Worm (Caenorhabditis elegans) whole organism, L2 larva: ENCODE data around the gene W03D2.9.
A peak's percentile ranks its signal among the peaks of the same experiment; 100 is the strongest.

Source experiments
- C34F6.9 ChIP-seq: fragments of 150-350 bp; optimal IDR thresholded peaks from 2 replicates; lab custom pipeline; 2014; ENCODE audit warnings: missing biosample characterization, missing genetic modification characterization
- F13H6.1 ChIP-seq: sonication (generic microtip); optimal IDR thresholded peaks from 2 replicates; lab custom pipeline; 2016; ENCODE audit warnings: missing genetic modification characterization, missing compliant biosample characterization
- R02D3.7 ChIP-seq: fragments of 150-350 bp; optimal IDR thresholded peaks from 2 replicates; lab custom pipeline; 2014; ENCODE audit warnings: missing biosample characterization, missing genetic modification characterization
- ZK546.5 ChIP-seq: sonication (generic microtip); optimal IDR thresholded peaks from 2 replicates; lab custom pipeline; 2017; ENCODE audit warnings: missing biosample characterization, missing genetic modification characterization
- aly-2 ChIP-seq: fragments of 150-350 bp; optimal IDR thresholded peaks from 2 replicates; lab custom pipeline; 2014; ENCODE audit warnings: missing biosample characterization, missing genetic modification characterization
- ceh-16 ChIP-seq: fragments of 150-350 bp; optimal IDR thresholded peaks from 2 replicates; lab custom pipeline; 2014; ENCODE audit warnings: missing biosample characterization, missing genetic modification characterization
- ceh-82 ChIP-seq: fragments of 150-350 bp; optimal IDR thresholded peaks from 2 replicates; lab custom pipeline; 2014; ENCODE audit warnings: missing biosample characterization, missing genetic modification characterization
- crh-2 ChIP-seq: sonication (generic microtip); optimal IDR thresholded peaks from 2 replicates; lab custom pipeline; 2017; ENCODE audit warnings: missing biosample characterization, missing genetic modification characterization
- dmd-4 ChIP-seq: sonication (generic microtip); optimal IDR thresholded peaks from 2 replicates; lab custom pipeline; 2017; ENCODE audit warnings: missing biosample characterization, missing genetic modification characterization
- elt-1 ChIP-seq: fragments of 150-350 bp; optimal IDR thresholded peaks from 2 replicates; lab custom pipeline; 2014; ENCODE audit warnings: missing biosample characterization, missing genetic modification characterization
- elt-3 ChIP-seq: sonication (generic microtip); optimal IDR thresholded peaks from 2 replicates; lab custom pipeline; 2017; ENCODE audit warnings: missing biosample characterization, missing genetic modification characterization
- fos-1 ChIP-seq: fragments of 150-350 bp; optimal IDR thresholded peaks from 2 replicates; lab custom pipeline; 2014; ENCODE audit warnings: missing biosample characterization, missing genetic modification characterization
- lin-11 ChIP-seq: fragments of 150-350 bp; sonication (generic microtip); optimal IDR thresholded peaks from 2 replicates; lab custom pipeline; 2014; ENCODE audit warnings: missing biosample characterization, missing genetic modification characterization, inconsistent platforms, mixed read lengths
- lin-13 ChIP-seq: fragments of 150-350 bp; optimal IDR thresholded peaks from 2 replicates; lab custom pipeline; 2014; ENCODE audit warnings: missing biosample characterization, missing genetic modification reagents, missing genetic modification characterization
- lsy-2 ChIP-seq, 2 experiments: fragments of 150-350 bp in 1 of 2; sonication (generic microtip) in 1 of 2; optimal IDR thresholded peaks; 2 replicates each; lab custom pipeline; 2014 to 2017; ENCODE audit warnings: missing biosample characterization in 2 of 2, missing genetic modification characterization in 2 of 2
- mab-5 ChIP-seq: fragments of 150-350 bp; optimal IDR thresholded peaks from 2 replicates; lab custom pipeline; 2014; ENCODE audit warnings: missing biosample characterization, missing genetic modification characterization
- mbf-1 ChIP-seq: sonication (generic microtip); optimal IDR thresholded peaks from 2 replicates; lab custom pipeline; 2017; ENCODE audit warnings: missing biosample characterization, missing genetic modification characterization
- nhr-10 ChIP-seq: sonication (generic microtip); optimal IDR thresholded peaks from 2 replicates; lab custom pipeline; 2017; ENCODE audit warnings: missing biosample characterization, missing genetic modification characterization
- nhr-11 ChIP-seq: fragments of 150-350 bp; optimal IDR thresholded peaks from 2 replicates; lab custom pipeline; 2014; ENCODE audit warnings: missing biosample characterization, missing genetic modification characterization
- nhr-129 ChIP-seq: fragments of 150-350 bp; optimal IDR thresholded peaks from 2 replicates; lab custom pipeline; 2014; ENCODE audit warnings: missing biosample characterization, missing genetic modification characterization
- nhr-21 ChIP-seq: fragments of 150-350 bp; optimal IDR thresholded peaks from 2 replicates; lab custom pipeline; 2014; ENCODE audit warnings: missing biosample characterization, missing genetic modification characterization
- nhr-23 ChIP-seq: fragments of 150-350 bp; optimal IDR thresholded peaks from 2 replicates; lab custom pipeline; 2014; ENCODE audit warnings: missing biosample characterization, missing genetic modification reagents, missing genetic modification characterization
- nhr-237 ChIP-seq: fragments of 150-350 bp; optimal IDR thresholded peaks from 2 replicates; lab custom pipeline; 2014; ENCODE audit warnings: missing biosample characterization, missing genetic modification characterization
- nhr-77 ChIP-seq: fragments of 150-350 bp; optimal IDR thresholded peaks from 2 replicates; lab custom pipeline; 2014; ENCODE audit warnings: missing biosample characterization, missing genetic modification characterization
- sem-4 ChIP-seq: fragments of 150-350 bp; optimal IDR thresholded peaks from 2 replicates; lab custom pipeline; 2014; ENCODE audit warnings: missing biosample characterization, missing genetic modification reagents, missing genetic modification characterization
- sma-3 ChIP-seq: sonication (generic microtip); optimal IDR thresholded peaks from 2 replicates; lab custom pipeline; 2016; ENCODE audit warnings: missing genetic modification reagents, missing genetic modification characterization, missing compliant biosample characterization
- sma-9 ChIP-seq, 2 experiments: fragments of 150-350 bp in 1 of 2; sonication (generic microtip) in 1 of 2; optimal IDR thresholded peaks; 2 replicates each; lab custom pipeline; 2014 to 2016; ENCODE audit warnings: missing genetic modification characterization in 2 of 2, mild to moderate bottlenecking in 1 of 2, missing biosample characterization in 1 of 2, missing compliant biosample characterization in 1 of 2, missing genetic modification reagents in 1 of 2, moderate library complexity in 1 of 2
- snpc-4 ChIP-seq: fragments of 150-350 bp; optimal IDR thresholded peaks from 2 replicates; lab custom pipeline; 2014; ENCODE audit warnings: missing biosample characterization, missing genetic modification characterization
- unc-39 ChIP-seq: fragments of 150-350 bp; optimal IDR thresholded peaks from 2 replicates; lab custom pipeline; 2014; ENCODE audit warnings: missing biosample characterization, missing genetic modification characterization
- unc-62 ChIP-seq: fragments of 150-350 bp; optimal IDR thresholded peaks from 2 replicates; lab custom pipeline; 2014; ENCODE audit warnings: missing biosample characterization, missing genetic modification reagents, missing genetic modification characterization
- zag-1 ChIP-seq: fragments of 150-350 bp; optimal IDR thresholded peaks from 2 replicates; lab custom pipeline; 2014; ENCODE audit warnings: missing biosample characterization, missing genetic modification characterization
- ztf-1 ChIP-seq: fragments of 200-800 bp; sonication (Bioruptor generic); conservative IDR thresholded peaks from 2 replicates; pipeline ENCODE4 v1.3.6; 2022; ENCODE audit warnings: missing genetic modification characterization, missing compliant biosample characterization
- ztf-11 ChIP-seq: sonication (generic microtip); optimal IDR thresholded peaks from 2 replicates; lab custom pipeline; 2017; ENCODE audit warnings: missing biosample characterization, missing genetic modification characterization
- ztf-4 ChIP-seq: fragments of 150-350 bp; optimal IDR thresholded peaks from 2 replicates; lab custom pipeline; 2014; ENCODE audit warnings: missing biosample characterization, missing genetic modification characterization

The W03D2.9 gene

DNA sequence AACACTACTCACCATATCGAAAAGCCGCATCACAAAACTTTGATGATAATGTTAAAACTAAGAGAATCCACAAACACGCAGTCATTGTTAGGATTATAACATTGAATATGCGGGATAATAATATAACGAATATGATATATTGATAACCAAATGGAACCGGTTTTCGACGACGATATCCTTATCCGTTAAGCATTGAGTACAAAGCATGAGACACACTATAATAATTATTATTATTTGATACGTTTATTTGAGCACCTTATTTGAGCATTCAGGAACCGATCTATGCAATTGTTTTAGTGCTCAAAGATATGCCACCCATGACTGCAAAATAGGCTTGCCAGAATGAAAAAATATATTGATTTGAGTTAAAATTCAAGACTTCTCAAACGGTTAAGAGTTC, at the start of gene W03D2.9:
Gene W03D2.9 (minus strand): TSS at position 101 of the 400 bp plus-strand sequence.
- TF ChIP-seq sma-9 (GFP tag; optimal IDR thresholded peaks at IDR 0.05; lab: Kevin White, UChicago) (no peak), sma-9 (tag; optimal IDR thresholded peaks at IDR 0.05; lab: Kevin White, UChicago) (no peak), nhr-23 (tag; lab: Kevin White, UChicago) (no peak), dmd-4 (tag; lab: Kevin White, UChicago) (no peak)
- TF ChIP-seq, all 48 proteins: peak for 0

ce11 chrIV:4123083-4123482, 48.6 kb upstream of the W03D2.9 start, which contains the start of gene mul-1:
mul-1 (minus strand) TSS chrIV:4123166.
- TF ChIP-seq ZK546.5 (tag; lab: Kevin White, UChicago): no peak
- no peak for TF ChIP-seq lin-11 (tag; lab: Kevin White, UChicago)
- TF ChIP-seq dmd-4 (tag; lab: Kevin White, UChicago): no peak
- TF ChIP-seq R02D3.7 (tag; lab: Kevin White, UChicago): no peak
- no peak for TF ChIP-seq lin-13 (GFP tag; lab: Kevin White, UChicago)
- TF ChIP-seq mbf-1 (tag; lab: Kevin White, UChicago): no peak
- TF ChIP-seq aly-2 (tag; lab: Kevin White, UChicago): no peak
- no peak for TF ChIP-seq unc-62
- TF ChIP-seq crh-2 (tag; lab: Kevin White, UChicago): no peak
- TF ChIP-seq ztf-11: no peak
- TF ChIP-seq fos-1 (tag; lab: Kevin White, UChicago): no peak
- no peak for TF ChIP-seq unc-39 (tag; lab: Kevin White, UChicago)
- no peak for TF ChIP-seq nhr-77
- no peak for TF ChIP-seq elt-3
- no peak for TF ChIP-seq snpc-4
- no peak for TF ChIP-seq sem-4 (tag; lab: Kevin White, UChicago)
- no peak for TF ChIP-seq nhr-21 (tag; lab: Kevin White, UChicago)
- TF ChIP-seq nhr-10 (tag; lab: Kevin White, UChicago): no peak
- TF ChIP-seq mab-5 (tag; lab: Kevin White, UChicago): no peak
- TF ChIP-seq sma-9 (GFP tag; optimal IDR thresholded peaks at IDR 0.05; lab: Kevin White, UChicago): no peak
- TF ChIP-seq sma-9 (tag; optimal IDR thresholded peaks at IDR 0.05; lab: Kevin White, UChicago): no peak

ce11 chrIV:4121055-4121454, 46.5 kb upstream of the W03D2.9 start:
- TF ChIP-seq ztf-1 (GFP tag; lab: Robert Waterston, UW) (no peak), dmd-4 (tag; lab: Kevin White, UChicago) (no peak), mbf-1 (tag; lab: Kevin White, UChicago) (no peak), ceh-82 (tag; lab: Kevin White, UChicago) (no peak), sma-3 (GFP tag; lab: Kevin White, UChicago) (no peak), C34F6.9 (tag; lab: Kevin White, UChicago) (no peak), nhr-129 (tag; lab: Kevin White, UChicago) (no peak), lsy-2 (tag; optimal IDR thresholded peaks at IDR 0.05; lab: Kevin White, UChicago) (no peak), ceh-16 (tag; lab: Kevin White, UChicago) (no peak), crh-2 (tag; lab: Kevin White, UChicago) (no peak), sem-4 (tag; lab: Kevin White, UChicago) (no peak), elt-1 (tag; lab: Kevin White, UChicago) (no peak), zag-1 (tag; lab: Kevin White, UChicago) (no peak)
- TF ChIP-seq, all 48 proteins: peak for 0

ce11 chrIV:4120263-4120662, 45.8 kb upstream of the W03D2.9 start, which contains the start of gene F49F1.5:
F49F1.5 (minus strand) TSS chrIV:4120415.
- TF ChIP-seq nhr-237 (tag; lab: Kevin White, UChicago) (no peak), F13H6.1 (tag; lab: Kevin White, UChicago) (no peak), C34F6.9 (tag; lab: Kevin White, UChicago) (no peak), fos-1 (tag; lab: Kevin White, UChicago) (no peak), ztf-1 (GFP tag; lab: Robert Waterston, UW) (no peak), lsy-2 (tag; optimal IDR thresholded peaks at IDR 0.05; lab: Kevin White, UChicago) (no peak), nhr-11 (tag; lab: Kevin White, UChicago) (no peak), mab-5 (tag; lab: Kevin White, UChicago) (no peak)

DNA sequence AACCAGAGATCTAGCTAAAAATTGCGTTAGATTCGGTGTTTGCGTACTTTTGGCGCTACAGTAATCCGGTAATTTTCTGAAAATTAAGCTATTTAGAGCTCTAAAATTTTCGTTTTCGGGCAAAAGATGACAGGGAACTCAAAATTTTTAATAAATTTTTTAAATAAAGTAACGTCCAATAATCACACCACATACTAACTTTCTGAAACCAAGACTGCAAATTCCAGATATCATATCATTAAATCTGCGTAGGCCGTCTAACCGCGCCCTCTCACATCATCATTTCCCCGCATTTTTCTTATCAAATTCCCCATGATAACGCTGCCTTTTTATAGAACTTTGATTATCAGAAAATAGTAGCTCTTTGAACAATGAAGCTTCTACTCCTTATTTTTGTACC, 42.9 kb upstream of the W03D2.9 start, which contains the start of gene drd-50:
Gene drd-50 (plus strand): TSS at position 301 of the 400 bp plus-strand sequence.
- TF ChIP-seq ztf-4 (tag; lab: Kevin White, UChicago): no peak
- no peak for TF ChIP-seq snpc-4
- TF ChIP-seq fos-1 (tag; lab: Kevin White, UChicago): peak; percentile 15
- no peak for TF ChIP-seq ceh-16 (tag; lab: Kevin White, UChicago)
